Worm (Caenorhabditis elegans) whole organism, midembryonic: Measurements from ENCODE around the gene snb-6.

Experiments used
- T22C8.4 ChIP-seq: fragments of 200-800 bp; sonication (Bioruptor generic); IDR thresholded peaks from 2 replicates; pipeline ENCODE4 v1.3.6; 2022; ENCODE audit warnings: missing genetic modification characterization, missing compliant biosample characterization
- flt-1 ChIP-seq: fragments of 200-800 bp; sonication (Bioruptor generic); IDR thresholded peaks from 2 replicates; pipeline ENCODE4 v1.3.6; 2022; ENCODE audit warnings: missing genetic modification characterization, missing compliant biosample characterization
- klf-2 ChIP-seq: fragments of 200-800 bp; sonication (Bioruptor generic); conservative IDR thresholded peaks from 2 replicates; pipeline ENCODE4 v1.3.6; 2022; ENCODE audit warnings: missing genetic modification reagents, missing genetic modification characterization, missing compliant biosample characterization
- med-1 ChIP-seq: sonication (generic microtip); optimal IDR thresholded peaks from 2 replicates; lab custom pipeline; 2017; ENCODE audit warnings: missing genetic modification characterization, mild to moderate bottlenecking, missing compliant biosample characterization, antibody characterized with exemption, missing genetic modification reagents; ENCODE audit not compliant: insufficient read depth
- ref-1 ChIP-seq: fragments of 200-800 bp; sonication (Bioruptor generic); conservative IDR thresholded peaks from 2 replicates; pipeline ENCODE4 v1.3.6; 2022; ENCODE audit warnings: missing genetic modification reagents, missing genetic modification characterization, missing compliant biosample characterization
- tab-1 ChIP-seq: fragments of 200-800 bp; sonication (Bioruptor generic); IDR thresholded peaks from 2 replicates; pipeline ENCODE4 v1.3.6; 2022; ENCODE audit warnings: missing genetic modification characterization, missing compliant biosample characterization
- ztf-23 ChIP-seq: fragments of 200-800 bp; sonication (Bioruptor generic); IDR thresholded peaks from 2 replicates; pipeline ENCODE4 v1.3.6; 2022; ENCODE audit warnings: missing genetic modification reagents, missing genetic modification characterization, missing compliant biosample characterization
- ztf-29 ChIP-seq: fragments of 200-800 bp; sonication (Bioruptor generic); IDR thresholded peaks from 2 replicates; pipeline ENCODE4 v1.3.6; 2022; ENCODE audit warnings: missing genetic modification reagents, missing genetic modification characterization, missing compliant biosample characterization

The snb-6 gene

ce11 chrII:8810679-8811413, 48.6 kb downstream of the snb-6 start, which contains the start of the genes F46C5.9 and rer-1:
TSS of gene F46C5.9 (minus strand) at chrII:8810729.
TSS of gene rer-1 (plus strand) at chrII:8811370.
- TF ChIP-seq flt-1 (GFP tag; lab: Robert Waterston, UW) (no peak), ztf-29 (no peak), ref-1 (GFP tag; lab: Robert Waterston, UW) (no peak), med-1 (GFP tag; lab: Kevin White, UChicago) (no peak), ztf-23 (no peak), T22C8.4 (GFP tag; lab: Robert Waterston, UW) (no peak), klf-2 (no peak), tab-1 (no peak)
